Fruit fly (Drosophila melanogaster) Kc167 (cell line): ENCODE results near the gene CG7333.

Experiments
- Myc ChIP-seq: fragments of >200 bp; optimal IDR thresholded peaks from 2 replicates; lab custom pipeline; 2017; ENCODE audit warnings: missing external identifiers
- Sin3A ChIP-seq: fragments of >200 bp; optimal IDR thresholded peaks from 2 replicates; lab custom pipeline; 2018; ENCODE audit warnings: missing external identifiers
- h ChIP-seq: fragments of >200 bp; optimal IDR thresholded peaks from 3 replicates; lab custom pipeline; 2018; ENCODE audit warnings: missing external identifiers
- insv ChIP-seq: fragments of >200 bp; optimal IDR thresholded peaks from 3 replicates; lab custom pipeline; 2018; ENCODE audit warnings: missing external identifiers
- psq ChIP-seq: fragments of >200 bp; optimal IDR thresholded peaks from 2 replicates; lab custom pipeline; 2017; ENCODE audit warnings: missing external identifiers
- ttk ChIP-seq: sonication (Bioruptor generic); optimal IDR thresholded peaks from 2 replicates; lab custom pipeline; 2017; ENCODE audit warnings: missing external identifiers

CG7333 gene

dm6 chr3R:19609925-19610324 lies 9.5 kb downstream of the CG7333 start, which contains the start of gene CG17752:
CG17752 (plus strand) TSS chr3R:19610225.
- no peak for TF ChIP-seq insv (lab: Kevin White, UChicago)
- TF ChIP-seq ttk (lab: Kevin White, UChicago), result no peak
- TF ChIP-seq Sin3A (lab: Kevin White, UChicago), result no peak
- TF ChIP-seq h (lab: Kevin White, UChicago), result no peak
- TF ChIP-seq Myc, result no peak
- TF ChIP-seq psq (lab: Kevin White, UChicago), result no peak

dm6 chr3R:19612908-19613431 lies 12.5 kb downstream of the CG7333 start, which contains the start of gene CG16727:
CG16727 (plus strand) TSS chr3R:19613381.
- TF ChIP-seq psq (lab: Kevin White, UChicago), result no peak
- TF ChIP-seq Myc, result no peak

- TF ChIP-seq insv (lab: Kevin White, UChicago) (no peak), h (lab: Kevin White, UChicago) (no peak), psq (lab: Kevin White, UChicago) (no peak), ttk (lab: Kevin White, UChicago) (no peak), Myc (no peak), Sin3A (lab: Kevin White, UChicago) (no peak)
Measured at dm6 chr3R:19619908-19620307, 19.5 kb downstream of the CG7333 start.

- TF ChIP-seq insv (lab: Kevin White, UChicago), result no peak
- TF ChIP-seq h (lab: Kevin White, UChicago), result no peak
- no peak for TF ChIP-seq Myc
- TF ChIP-seq psq (lab: Kevin White, UChicago), result no peak
- no peak for TF ChIP-seq Sin3A (lab: Kevin White, UChicago)
- TF ChIP-seq ttk (lab: Kevin White, UChicago), result no peak
Measured at dm6 chr3R:19620953-19621352, 20.5 kb downstream of the CG7333 start.

dm6 chr3R:19622005-19622404 lies 21.6 kb downstream of the CG7333 start:
- TF ChIP-seq ttk (lab: Kevin White, UChicago) (no peak), psq (lab: Kevin White, UChicago) (no peak), Sin3A (lab: Kevin White, UChicago) (no peak), Myc (no peak), h (lab: Kevin White, UChicago) (no peak), insv (lab: Kevin White, UChicago) (no peak)

dm6 chr3R:19623606-19624005 lies 23.2 kb downstream of the CG7333 start:
- TF ChIP-seq ttk (lab: Kevin White, UChicago), result no peak
- TF ChIP-seq h (lab: Kevin White, UChicago), result no peak
- no peak for TF ChIP-seq psq (lab: Kevin White, UChicago)
- no peak for TF ChIP-seq Sin3A (lab: Kevin White, UChicago)
- TF ChIP-seq Myc, result no peak
- no peak for TF ChIP-seq insv (lab: Kevin White, UChicago)

dm6 chr3R:19624482-19624881 lies 24.0 kb downstream of the CG7333 start:
- no peak for TF ChIP-seq ttk (lab: Kevin White, UChicago)
- no peak for TF ChIP-seq Myc
- no peak for TF ChIP-seq insv (lab: Kevin White, UChicago)
- TF ChIP-seq h (lab: Kevin White, UChicago), result no peak
- no peak for TF ChIP-seq psq (lab: Kevin White, UChicago)
- TF ChIP-seq Sin3A (lab: Kevin White, UChicago), result no peak

dm6 chr3R:19625300-19626230 lies 25.1 kb downstream of the CG7333 start:
- TF ChIP-seq Sin3A (lab: Kevin White, UChicago) (no peak), insv (lab: Kevin White, UChicago) (no peak), psq (lab: Kevin White, UChicago) (no peak), h (lab: Kevin White, UChicago) (no peak), Myc (no peak), ttk (lab: Kevin White, UChicago) (no peak)

- TF ChIP-seq Sin3A (lab: Kevin White, UChicago) (no peak), insv (lab: Kevin White, UChicago) (no peak), ttk (lab: Kevin White, UChicago) (no peak), h (lab: Kevin White, UChicago) (no peak), Myc (no peak), psq (lab: Kevin White, UChicago) (no peak)
Measured at dm6 chr3R:19627792-19628522, 27.5 kb downstream of the CG7333 start.

- TF ChIP-seq h (lab: Kevin White, UChicago) (no peak), ttk (lab: Kevin White, UChicago) (no peak), Sin3A (lab: Kevin White, UChicago) (no peak), Myc (no peak), insv (lab: Kevin White, UChicago) (no peak), psq (lab: Kevin White, UChicago) (no peak)
Measured at dm6 chr3R:19632685-19633116, 32.3 kb downstream of the CG7333 start, which contains the start of gene CG6231. CG6231 (minus strand) TSS chr3R:19632718.

- TF ChIP-seq Sin3A (lab: Kevin White, UChicago) (no peak), psq (lab: Kevin White, UChicago) (no peak), h (lab: Kevin White, UChicago) (no peak), ttk (lab: Kevin White, UChicago) (no peak), Myc (no peak), insv (lab: Kevin White, UChicago) (no peak)
Measured at dm6 chr3R:19634649-19635048, 34.2 kb downstream of the CG7333 start, which contains the start of gene CG34138. CG34138 (plus strand) TSS chr3R:19634949.
